Fruit fly (Drosophila melanogaster): ENCODE measurements around the gene CG1544.

The CG1544 gene

DNA sequence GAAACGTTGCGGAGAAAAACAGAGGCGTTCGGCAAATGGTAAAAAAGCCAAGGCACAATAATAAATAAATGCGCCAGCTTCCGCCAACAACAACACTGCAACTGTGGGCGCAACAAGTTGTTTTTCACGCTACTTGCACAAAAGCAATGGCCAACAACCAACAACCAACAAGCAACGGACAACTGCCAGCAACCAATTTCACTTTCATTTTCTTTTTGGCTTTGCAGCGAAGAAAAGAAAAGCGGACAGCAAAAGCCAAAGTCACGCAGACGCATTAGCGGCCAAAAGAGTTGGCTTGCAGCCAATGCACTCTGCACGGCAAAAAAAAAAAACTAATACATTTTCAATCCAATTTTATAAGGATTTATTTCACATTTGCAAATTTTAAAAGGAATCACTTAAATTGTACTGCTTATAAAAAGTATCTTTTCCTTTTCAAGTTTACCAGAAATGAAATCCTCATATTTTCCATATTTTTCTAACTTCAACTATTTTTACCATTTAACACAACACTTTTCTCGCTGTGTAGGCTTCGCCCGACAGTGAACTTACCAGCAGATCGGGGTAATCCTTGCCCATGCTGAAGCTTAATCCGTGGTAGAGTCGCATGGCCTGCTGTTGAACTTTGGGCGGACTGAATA, 54.5 kb downstream of the CG1544 start:
- TF ChIP-seq CG8159 (tag; optimal IDR thresholded peaks at IDR 0.05) (no peak), Ets98B (GFP tag; IDR thresholded peaks at IDR 0.05) (peak; percentile 81), CG8301 (tag; optimal IDR thresholded peaks at IDR 0.05) (peak; percentile 58), EcR (GFP tag; optimal IDR thresholded peaks at IDR 0.05) (no peak), CG15710 (tag; optimal IDR thresholded peaks at IDR 0.05) (no peak), CG9948 (tag; optimal IDR thresholded peaks at IDR 0.05) (no peak), Pif1A (GFP tag; optimal IDR thresholded peaks at IDR 0.05) (peak; percentile 55), gl (tag; optimal IDR thresholded peaks at IDR 0.05) (no peak), Pif1B (GFP tag; optimal IDR thresholded peaks at IDR 0.05) (peak; percentile 23), CG14655 (GFP tag; optimal IDR thresholded peaks at IDR 0.05) (no peak), CG17806 (tag; optimal IDR thresholded peaks at IDR 0.05) (no peak), CG12605 (GFP tag; IDR thresholded peaks at IDR 0.05) (peak; percentile 60), Snoo (tag; optimal IDR thresholded peaks at IDR 0.05) (no peak), CG10348 (GFP tag; IDR thresholded peaks at IDR 0.05) (no peak), CG34367 (tag; optimal IDR thresholded peaks at IDR 0.05) (peak; percentile 4), CG13204 (GFP tag; optimal IDR thresholded peaks at IDR 0.05) (no peak), CG32121 (GFP tag; IDR thresholded peaks at IDR 0.05) (peak; percentile 82), fd96Ca (GFP tag; IDR thresholded peaks at IDR 0.05) (0 out of 3 replicates have a peak, but pooled peaks have one; percentile 52), D1 (tag; optimal IDR thresholded peaks at IDR 0.05) (no peak), rn (GFP tag; IDR thresholded peaks at IDR 0.05) (no peak), CG4496 (GFP tag; IDR thresholded peaks at IDR 0.05) (peak; percentile 74; the same call in 2 of the 3 replicates)

- TF ChIP-seq gl (tag; optimal IDR thresholded peaks at IDR 0.05) (no peak), rn (GFP tag; IDR thresholded peaks at IDR 0.05) (peak; percentile 62; the same call in 1 of the 2 replicates), Pif1B (GFP tag; optimal IDR thresholded peaks at IDR 0.05) (no peak), CG13204 (GFP tag; optimal IDR thresholded peaks at IDR 0.05) (no peak), EcR (GFP tag; optimal IDR thresholded peaks at IDR 0.05) (peak; percentile 68), CG34367 (tag; optimal IDR thresholded peaks at IDR 0.05) (no peak), Snoo (tag; optimal IDR thresholded peaks at IDR 0.05) (no peak), CG12605 (GFP tag; IDR thresholded peaks at IDR 0.05) (no peak), CG14655 (GFP tag; optimal IDR thresholded peaks at IDR 0.05) (no peak), CG8159 (tag; optimal IDR thresholded peaks at IDR 0.05) (no peak), CG8301 (tag; optimal IDR thresholded peaks at IDR 0.05) (no peak), CG9948 (tag; optimal IDR thresholded peaks at IDR 0.05) (peak; percentile 31), D1 (tag; optimal IDR thresholded peaks at IDR 0.05) (no peak), CG10348 (GFP tag; IDR thresholded peaks at IDR 0.05) (no peak), CG17806 (tag; optimal IDR thresholded peaks at IDR 0.05) (peak; percentile 52), CG15710 (tag; optimal IDR thresholded peaks at IDR 0.05) (no peak), fd96Ca (GFP tag; IDR thresholded peaks at IDR 0.05) (peak; percentile 65; the same call in 2 of the 3 replicates), CG32121 (GFP tag; IDR thresholded peaks at IDR 0.05) (peak; percentile 64), CG4496 (GFP tag; IDR thresholded peaks at IDR 0.05) (peak; percentile 77; the same call in 2 of the 3 replicates), Ets98B (GFP tag; IDR thresholded peaks at IDR 0.05) (peak; percentile 69), Pif1A (GFP tag; optimal IDR thresholded peaks at IDR 0.05) (no peak)
These were observed 55.6 kb downstream of the CG1544 start, which contains the start of the genes qless and mRpL32 for dm6 chr3R:31252093-31252962. TSS of gene qless (minus strand) at chr3R:31252608. TSS of gene mRpL32 (plus strand) at chr3R:31252872.

All from whole organism, pupa.